Fruit fly (Drosophila melanogaster): ENCODE data around the gene dl.

The dl gene

dm6 chr2L:17431359-17431675 lies 18.8 kb downstream of the dl start (continued):
- no peak for TF ChIP-seq CG32772 (GFP tag; IDR thresholded peaks at IDR 0.05)
- peak; percentile 69; the same call in 1 of the 2 replicates for TF ChIP-seq Drgx (GFP tag; IDR thresholded peaks at IDR 0.05)
- no peak for TF ChIP-seq Hand (GFP tag; optimal IDR thresholded peaks at IDR 0.05)
- TF ChIP-seq Ets65A (GFP tag) = peak; percentile 39
- TF ChIP-seq hth (optimal IDR thresholded peaks at IDR 0.05) = no peak
- TF ChIP-seq Max (GFP tag; optimal IDR thresholded peaks at IDR 0.05) = no peak
- 0 out of 2 replicates have a peak, but pooled peaks have one; percentile 12 for TF ChIP-seq vvl (GFP tag; IDR thresholded peaks at IDR 0.05)
- no peak for TF ChIP-seq Hr3 (GFP tag; optimal IDR thresholded peaks at IDR 0.05)
- TF ChIP-seq Jarid2 (GFP tag; optimal IDR thresholded peaks at IDR 0.05) = no peak
- no peak for TF ChIP-seq CG8924 (tag; optimal IDR thresholded peaks at IDR 0.05)
- TF ChIP-seq sqz (GFP tag; optimal IDR thresholded peaks at IDR 0.05) = no peak
- no peak for TF ChIP-seq Xbp1 (GFP tag; optimal IDR thresholded peaks at IDR 0.05)
- no peak for TF ChIP-seq Hr78 (GFP tag; optimal IDR thresholded peaks at IDR 0.05)
- no peak for TF ChIP-seq Ravus (GFP tag; IDR thresholded peaks at IDR 0.05)
- TF ChIP-seq Kr (GFP tag; optimal IDR thresholded peaks at IDR 0.05) = no peak
- TF ChIP-seq CG18476 (GFP tag; optimal IDR thresholded peaks at IDR 0.05) = no peak
- no peak for TF ChIP-seq peb (GFP tag; IDR thresholded peaks at IDR 0.05)
- no peak for TF ChIP-seq PHDP (tag; optimal IDR thresholded peaks at IDR 0.05)
- no peak for TF ChIP-seq oc (tag; optimal IDR thresholded peaks at IDR 0.05)
- peak; percentile 17; the same call in 1 of the 2 replicates for TF ChIP-seq Ada2b (GFP tag; IDR thresholded peaks at IDR 0.05)
- TF ChIP-seq CG33213 (GFP tag; optimal IDR thresholded peaks at IDR 0.05) = no peak
- no peak for TF ChIP-seq CG34376 (GFP tag; optimal IDR thresholded peaks at IDR 0.05)
- 0 out of 3 replicates have a peak, but pooled peaks have one; percentile 34 for TF ChIP-seq dysf (GFP tag; IDR thresholded peaks at IDR 0.05)
- no peak for TF ChIP-seq Scr (GFP tag; IDR thresholded peaks at IDR 0.05; ENCODE audit: partially characterized antibody)
- no peak for TF ChIP-seq danr (GFP tag; IDR thresholded peaks at IDR 0.05)
- no peak for TF ChIP-seq gsb-n (tag; optimal IDR thresholded peaks at IDR 0.05)
- TF ChIP-seq CG4282 (GFP tag; optimal IDR thresholded peaks at IDR 0.05) = no peak
- no peak for TF ChIP-seq CG10565 (GFP tag; optimal IDR thresholded peaks at IDR 0.05)
- TF ChIP-seq CG6765 (GFP tag; optimal IDR thresholded peaks at IDR 0.05) = no peak
- TF ChIP-seq CG2199 (GFP tag; IDR thresholded peaks at IDR 0.05) = no peak
- TF ChIP-seq CG4328 (GFP tag; optimal IDR thresholded peaks at IDR 0.05) = no peak
- no peak for TF ChIP-seq CG3065 (GFP tag; optimal IDR thresholded peaks at IDR 0.05)
- TF ChIP-seq kay (GFP tag; optimal IDR thresholded peaks at IDR 0.05) = no peak
- no peak for TF ChIP-seq Atf3 (GFP tag; optimal IDR thresholded peaks at IDR 0.05)
- no peak for TF ChIP-seq E2f2 (GFP tag; IDR thresholded peaks at IDR 0.05)
- TF ChIP-seq CG16779 (GFP tag; IDR thresholded peaks at IDR 0.05) = no peak
- no peak for TF ChIP-seq H15 (GFP tag; IDR thresholded peaks at IDR 0.05)
- no peak for TF ChIP-seq ERR (GFP tag; optimal IDR thresholded peaks at IDR 0.05)
- TF ChIP-seq CG8359 (GFP tag; optimal IDR thresholded peaks at IDR 0.05; ENCODE audit: borderline replicate concordance) = no peak
- TF ChIP-seq Vsx1 (GFP tag; optimal IDR thresholded peaks at IDR 0.05) = no peak
- TF ChIP-seq CG4730 (GFP tag; IDR thresholded peaks at IDR 0.05) = no peak

- TF ChIP-seq dati (GFP tag; IDR thresholded peaks at IDR 0.05) (no peak), ash1 (GFP tag; optimal IDR thresholded peaks at IDR 0.05) (no peak), Pdp1 (GFP tag; optimal IDR thresholded peaks at IDR 0.05) (peak in 1 of 2 experiments; percentile 84), gce (GFP tag; IDR thresholded peaks at IDR 0.05) (no peak), stc (GFP tag; IDR thresholded peaks at IDR 0.05) (0 out of 2 replicates have a peak, but pooled peaks have one; percentile 7), Hr51 (GFP tag; optimal IDR thresholded peaks at IDR 0.05) (peak in 1 of 2 experiments; percentile 35), Stat92E (GFP tag; optimal IDR thresholded peaks at IDR 0.05) (peak in 1 of 3 experiments; percentile 1), CG12769 (tag; optimal IDR thresholded peaks at IDR 0.05) (peak; percentile 83), PHDP (tag; optimal IDR thresholded peaks at IDR 0.05) (peak; percentile 23), CG5245 (GFP tag; optimal IDR thresholded peaks at IDR 0.05) (no peak), unpg (GFP tag; optimal IDR thresholded peaks at IDR 0.05) (peak; percentile 49), sens (GFP tag) (no peak), trem (tag; optimal IDR thresholded peaks at IDR 0.05) (no peak)
These were observed 19.4 kb downstream of the dl start for dm6 chr2L:17430602-17431358.
